Fruit fly (Drosophila melanogaster): ENCODE results near the gene CG13685.

CG13685 gene

DNA sequence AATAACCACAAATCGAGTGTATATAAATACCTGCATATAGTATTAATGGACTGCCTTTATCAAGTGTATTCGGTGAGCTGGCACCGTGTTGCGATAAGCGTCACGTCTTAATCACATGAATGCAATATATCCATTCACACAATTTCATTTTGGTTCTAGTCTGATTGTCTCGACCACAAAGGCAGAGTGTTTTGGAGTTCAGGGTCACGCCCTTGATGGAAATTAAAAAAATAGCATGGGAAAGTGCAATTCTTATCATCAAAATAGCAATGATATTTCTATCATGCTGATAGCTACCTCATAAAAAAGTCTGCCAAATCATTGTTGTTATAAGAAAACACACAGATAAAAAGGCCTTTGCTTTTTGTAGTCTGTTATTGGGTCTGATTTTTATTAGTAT, 45.6 kb downstream of the CG13685 start:
- TF ChIP-seq CG34376 (GFP tag; optimal IDR thresholded peaks at IDR 0.05), result peak; percentile 10
- TF ChIP-seq CG10654 (GFP tag; optimal IDR thresholded peaks at IDR 0.05), result no peak
- TF ChIP-seq nerfin-1 (tag; optimal IDR thresholded peaks at IDR 0.05), result no peak
- TF ChIP-seq mirr (GFP tag; optimal IDR thresholded peaks at IDR 0.05), result peak; percentile 8
- TF ChIP-seq bab2 (GFP tag; optimal IDR thresholded peaks at IDR 0.05), result no peak
- TF ChIP-seq exex (tag; optimal IDR thresholded peaks at IDR 0.05), result peak; percentile 20
- no peak for TF ChIP-seq CG1603 (tag; optimal IDR thresholded peaks at IDR 0.05)
- no peak for TF ChIP-seq phol (tag; optimal IDR thresholded peaks at IDR 0.05)
